Fruit fly (Drosophila melanogaster) whole organism, embryonic: Measurements from ENCODE around the gene CG43064.

Experiments used
- CG11456 ChIP-seq: fragments of 200-800 bp; sonication (Bioruptor generic); IDR thresholded peaks from 3 replicates; pipeline ENCODE4 v1.3.6; 2022; ENCODE audit warnings: missing biosample characterization, missing genetic modification characterization
- CG11723 ChIP-seq: fragments of 200-800 bp; sonication (Bioruptor generic); optimal IDR thresholded peaks from 2 replicates; lab custom pipeline; 2017; ENCODE audit warnings: missing biosample characterization, mild to moderate bottlenecking, missing genetic modification characterization
- CG12219 ChIP-seq: fragments of 200-800 bp; sonication (Bioruptor generic); optimal IDR thresholded peaks from 3 replicates; lab custom pipeline; 2018; ENCODE audit warnings: missing biosample characterization, mild to moderate bottlenecking, missing genetic modification characterization
- CG13894 ChIP-seq: fragments of 200-800 bp; sonication (Bioruptor generic); optimal IDR thresholded peaks from 3 replicates; lab custom pipeline; 2018; ENCODE audit warnings: missing biosample characterization, mild to moderate bottlenecking, missing genetic modification characterization, moderate library complexity
- CG15269 ChIP-seq: fragments of 200-800 bp; sonication (Bioruptor generic); optimal IDR thresholded peaks from 2 replicates; lab custom pipeline; 2018; ENCODE audit warnings: missing biosample characterization, mild to moderate bottlenecking, missing genetic modification characterization, moderate library complexity
- CG16815 ChIP-seq: fragments of 200-800 bp; sonication (Bioruptor generic); optimal IDR thresholded peaks from 3 replicates; lab custom pipeline; 2017; ENCODE audit warnings: missing biosample characterization, mild to moderate bottlenecking, missing genetic modification characterization
- CG17328 ChIP-seq: fragments of 200-800 bp; sonication (Bioruptor generic); IDR thresholded peaks from 2 replicates; pipeline ENCODE4 v1.3.6; 2022; ENCODE audit warnings: missing biosample characterization, missing genetic modification characterization
- CG2202 ChIP-seq: fragments of 200-800 bp; sonication (Bioruptor generic); optimal IDR thresholded peaks from 2 replicates; lab custom pipeline; 2018; ENCODE audit warnings: missing biosample characterization, mild to moderate bottlenecking, missing genetic modification characterization
- CG2889 ChIP-seq: fragments of 200-800 bp; sonication (Bioruptor generic); IDR thresholded peaks from 3 replicates; pipeline ENCODE4 v1.3.6; 2022; ENCODE audit warnings: missing biosample characterization, missing genetic modification characterization
- CG31388 ChIP-seq: fragments of 200-800 bp; sonication (Bioruptor generic); optimal IDR thresholded peaks from 2 replicates; lab custom pipeline; 2016; ENCODE audit warnings: missing biosample characterization, missing genetic modification characterization
- CG32772 ChIP-seq: fragments of 200-800 bp; sonication (Bioruptor generic); IDR thresholded peaks from 2 replicates; pipeline ENCODE4 v1.3.6; 2022; ENCODE audit warnings: missing biosample characterization, missing genetic modification characterization
- CG3847 ChIP-seq: fragments of 200-800 bp; sonication (Bioruptor generic); IDR thresholded peaks from 2 replicates; pipeline ENCODE4 v1.3.6; 2022; ENCODE audit warnings: missing biosample characterization, missing genetic modification characterization
- CG4854 ChIP-seq: fragments of 200-800 bp; sonication (Bioruptor generic); optimal IDR thresholded peaks from 2 replicates; lab custom pipeline; 2016; ENCODE audit warnings: missing biosample characterization, missing genetic modification characterization, inconsistent platforms
- CG5953 ChIP-seq: fragments of 200-800 bp; sonication (Bioruptor generic); IDR thresholded peaks from 2 replicates; pipeline ENCODE4 v1.3.6; 2022; ENCODE audit warnings: missing biosample characterization, missing genetic modification characterization
- CG7372 ChIP-seq: fragments of 200-800 bp; sonication (Bioruptor generic); IDR thresholded peaks from 2 replicates; pipeline ENCODE4 v1.3.6; 2022; ENCODE audit warnings: missing biosample characterization, missing genetic modification characterization
- CG7745 ChIP-seq: fragments of 200-800 bp; sonication (Bioruptor generic); optimal IDR thresholded peaks from 2 replicates; lab custom pipeline; 2018; ENCODE audit warnings: missing biosample characterization, mild to moderate bottlenecking, missing genetic modification characterization, moderate library complexity
- CG8388 ChIP-seq: fragments of 200-800 bp; sonication (Bioruptor generic); optimal IDR thresholded peaks from 2 replicates; lab custom pipeline; 2019; ENCODE audit warnings: missing biosample characterization, mild to moderate bottlenecking, missing genetic modification characterization, moderate library complexity
- D19B ChIP-seq: fragments of 200-800 bp; sonication (Bioruptor generic); optimal IDR thresholded peaks from 2 replicates; lab custom pipeline; 2017; ENCODE audit warnings: missing biosample characterization, mild to moderate bottlenecking, missing genetic modification characterization
- Dbx ChIP-seq: fragments of 200-800 bp; sonication (Bioruptor generic); IDR thresholded peaks from 3 replicates; pipeline ENCODE4 v1.3.6; 2022; ENCODE audit warnings: missing biosample characterization, missing genetic modification characterization
- Doc3 ChIP-seq: fragments of 200-800 bp; sonication (Bioruptor generic); IDR thresholded peaks from 3 replicates; pipeline ENCODE4 v1.3.6; 2022; ENCODE audit warnings: missing biosample characterization, missing genetic modification characterization; ENCODE audit not compliant: partially characterized antibody
- HLH3B ChIP-seq: fragments of 200-800 bp; sonication (Bioruptor generic); IDR thresholded peaks from 2 replicates; pipeline ENCODE4 v1.3.6; 2022; ENCODE audit warnings: missing biosample characterization, missing genetic modification characterization
- Lhr ChIP-seq: fragments of 200-800 bp; sonication (Bioruptor generic); optimal IDR thresholded peaks from 3 replicates; lab custom pipeline; 2017; ENCODE audit warnings: mild to moderate bottlenecking, missing biosample characterization, missing genetic modification reagents, missing genetic modification characterization
- Lim3 ChIP-seq: fragments of 200-800 bp; sonication (Bioruptor generic); IDR thresholded peaks from 2 replicates; pipeline ENCODE4 v1.3.6; 2022; ENCODE audit warnings: missing biosample characterization, missing genetic modification characterization
- Nf-YA ChIP-seq: fragments of 200-800 bp; sonication (Bioruptor generic); IDR thresholded peaks from 2 replicates; pipeline ENCODE4 v1.3.6; 2022; ENCODE audit warnings: missing biosample characterization, missing genetic modification characterization
- Sox100B ChIP-seq: fragments of 200-800 bp; sonication (Bioruptor generic); optimal IDR thresholded peaks from 3 replicates; lab custom pipeline; 2018; ENCODE audit warnings: missing biosample characterization, mild to moderate bottlenecking, missing genetic modification characterization
- Sry-β ChIP-seq: fragments of 200-800 bp; sonication (Bioruptor generic); optimal IDR thresholded peaks from 2 replicates; lab custom pipeline; 2018; ENCODE audit warnings: missing biosample characterization, mild to moderate bottlenecking, missing genetic modification characterization, moderate library complexity
- Taf1 ChIP-seq: fragments of 200-800 bp; sonication (Bioruptor generic); IDR thresholded peaks from 2 replicates; pipeline ENCODE4 v1.3.6; 2022; ENCODE audit warnings: missing biosample characterization, missing genetic modification characterization
- ab ChIP-seq: fragments of 200-800 bp; sonication (Bioruptor generic); optimal IDR thresholded peaks from 2 replicates; lab custom pipeline; 2016; ENCODE audit warnings: missing biosample characterization, missing genetic modification characterization
- cato ChIP-seq: fragments of 200-800 bp; sonication (Bioruptor generic); optimal IDR thresholded peaks from 2 replicates; lab custom pipeline; 2016; ENCODE audit warnings: missing biosample characterization, missing genetic modification characterization, borderline replicate concordance
- esg ChIP-seq: fragments of 200-800 bp; sonication (Bioruptor generic); conservative IDR thresholded peaks from 2 replicates; pipeline ENCODE4 v1.3.6; 2022; ENCODE audit warnings: missing biosample characterization, missing genetic modification characterization
- ewg ChIP-seq: fragments of 200-800 bp; sonication (Bioruptor generic); optimal IDR thresholded peaks from 3 replicates; lab custom pipeline; 2017; ENCODE audit warnings: mild to moderate bottlenecking, missing biosample characterization, missing genetic modification reagents, missing genetic modification characterization
- fd102C ChIP-seq: fragments of 200-800 bp; sonication (Bioruptor generic); optimal IDR thresholded peaks from 2 replicates; lab custom pipeline; 2018; ENCODE audit warnings: missing biosample characterization, mild to moderate bottlenecking, missing genetic modification characterization, moderate library complexity
- gcm ChIP-seq: fragments of 200-800 bp; sonication (Bioruptor generic); optimal IDR thresholded peaks from 2 replicates; lab custom pipeline; 2019; ENCODE audit warnings: missing biosample characterization, mild to moderate bottlenecking, missing genetic modification characterization, moderate library complexity
- ind ChIP-seq: fragments of 200-800 bp; sonication (Bioruptor generic); optimal IDR thresholded peaks from 3 replicates; lab custom pipeline; 2016; ENCODE audit warnings: missing biosample characterization, missing genetic modification characterization
- kah ChIP-seq: fragments of 200-800 bp; sonication (Bioruptor generic); optimal IDR thresholded peaks from 2 replicates; lab custom pipeline; 2018; ENCODE audit warnings: missing biosample characterization, mild to moderate bottlenecking, missing genetic modification characterization
- klu ChIP-seq: fragments of 200-800 bp; sonication (Bioruptor generic); IDR thresholded peaks from 2 replicates; pipeline ENCODE4 v1.3.6; 2022; ENCODE audit warnings: missing biosample characterization, missing genetic modification characterization
- knrl ChIP-seq: fragments of 200-800 bp; sonication (Bioruptor generic); IDR thresholded peaks from 3 replicates; pipeline ENCODE4 v1.3.6; 2022; ENCODE audit warnings: missing biosample characterization, missing genetic modification characterization; ENCODE audit not compliant: partially characterized antibody
- lab ChIP-seq: fragments of 200-800 bp; sonication (Bioruptor generic); optimal IDR thresholded peaks from 3 replicates; lab custom pipeline; 2017; ENCODE audit warnings: missing biosample characterization, missing genetic modification characterization, mild to moderate bottlenecking, moderate library complexity, missing genetic modification reagents
- maf-S ChIP-seq: fragments of 200-800 bp; sonication (Bioruptor generic); optimal IDR thresholded peaks from 2 replicates; lab custom pipeline; 2016; ENCODE audit warnings: missing biosample characterization, missing genetic modification characterization
- mam ChIP-seq: fragments of 200-800 bp; sonication (Bioruptor generic); optimal IDR thresholded peaks from 3 replicates; lab custom pipeline; 2016; ENCODE audit warnings: missing biosample characterization, missing genetic modification characterization
- so ChIP-seq: fragments of 200-800 bp; sonication (Bioruptor generic); IDR thresholded peaks from 3 replicates; pipeline ENCODE4 v1.3.6; 2022; ENCODE audit warnings: missing biosample characterization, missing genetic modification characterization
- wek ChIP-seq: fragments of 200-800 bp; sonication (Bioruptor generic); optimal IDR thresholded peaks from 3 replicates; lab custom pipeline; 2018; ENCODE audit warnings: missing biosample characterization, mild to moderate bottlenecking, missing genetic modification characterization, moderate library complexity
- zen2 ChIP-seq: fragments of 200-800 bp; sonication (Bioruptor generic); IDR thresholded peaks from 3 replicates; pipeline ENCODE4 v1.3.6; 2022; ENCODE audit warnings: missing biosample characterization, missing genetic modification characterization; ENCODE audit not compliant: partially characterized antibody

The CG43064 gene

DNA sequence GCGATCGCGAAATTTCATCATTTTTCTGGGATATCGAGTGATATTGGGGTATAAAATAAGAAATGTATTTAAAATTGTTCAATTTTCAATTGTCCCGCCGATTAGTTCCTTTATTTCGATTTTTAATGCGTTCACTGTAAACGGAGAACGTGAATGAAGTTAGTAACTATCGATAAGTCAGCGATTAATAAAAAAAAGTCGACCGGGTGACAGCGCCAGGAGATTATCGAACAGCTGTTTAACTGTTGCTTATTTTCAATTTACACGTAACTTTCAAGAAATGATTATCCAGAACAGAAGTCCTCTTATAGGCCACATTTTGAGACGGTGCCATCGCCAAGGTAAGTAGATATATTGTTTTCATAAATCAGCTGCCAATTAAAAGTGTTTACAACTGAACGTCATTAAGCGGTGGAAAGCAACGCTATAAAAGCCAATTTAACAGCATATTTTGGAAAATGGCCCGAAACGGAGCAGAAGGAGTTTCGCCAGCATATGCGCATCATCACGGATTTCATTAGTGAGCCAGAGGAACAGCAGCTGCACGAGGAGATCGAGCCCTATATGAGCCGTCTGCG lies 21.2 kb downstream of the CG43064 start, which contains the start of gene CG14130 (continued):
- TF ChIP-seq cato (GFP tag; lab: Kevin White, UChicago) (no peak), CG31388 (no peak), Doc3 (GFP tag; lab: Robert Waterston, UW) (peak; percentile 89), Taf1 (no peak), Sry-β (GFP tag; lab: Kevin White, UChicago) (no peak), HLH3B (no peak), CG7745 (tag; lab: Kevin White, UChicago) (no peak), Dbx (GFP tag; lab: Robert Waterston, UW) (no peak), CG4854 (GFP tag; lab: Kevin White, UChicago) (no peak), Lim3 (GFP tag; lab: Robert Waterston, UW) (no peak), knrl (GFP tag; lab: Robert Waterston, UW) (peak; percentile 84), so (GFP tag; lab: Robert Waterston, UW) (no peak), esg (no peak), CG32772 (no peak), Lhr (GFP tag; lab: Kevin White, UChicago) (no peak), kah (no peak), CG11456 (GFP tag; lab: Robert Waterston, UW) (no peak), D19B (no peak), CG3847 (GFP tag; lab: Robert Waterston, UW) (no peak), CG16815 (GFP tag; lab: Kevin White, UChicago) (no peak), CG17328 (GFP tag; lab: Robert Waterston, UW) (no peak), ind (GFP tag; lab: Kevin White, UChicago) (no peak), CG2889 (no peak), CG2202 (no peak), fd102C (GFP tag; lab: Kevin White, UChicago) (no peak), zen2 (GFP tag; lab: Robert Waterston, UW) (peak; percentile 96), Nf-YA (GFP tag; lab: Robert Waterston, UW) (no peak), wek (no peak), CG12219 (no peak)
- TF ChIP-seq, all 482 proteins: peak for 69

dm6 chr3L:11814655-11815054 lies 21.9 kb downstream of the CG43064 start, which contains the start of gene Cubn2:
Gene Cubn2, minus strand, starts transcription at chr3L:11814755.
- TF ChIP-seq Sox100B (no peak), Dbx (GFP tag; lab: Robert Waterston, UW) (no peak), maf-S (GFP tag; lab: Kevin White, UChicago) (no peak), CG11723 (GFP tag; lab: Kevin White, UChicago) (no peak), CG7372 (no peak), ewg (no peak), ab (GFP tag; lab: Kevin White, UChicago) (no peak), mam (GFP tag; lab: Kevin White, UChicago) (no peak), klu (GFP tag; lab: Robert Waterston, UW) (no peak), CG8388 (no peak), CG15269 (no peak), CG13894 (tag; lab: Kevin White, UChicago) (no peak), lab (GFP tag; lab: Kevin White, UChicago) (no peak), gcm (no peak), CG5953 (GFP tag; lab: Robert Waterston, UW) (no peak)
